Worm (Caenorhabditis elegans): ENCODE data around the gene srw-121.
"Not testable (repeated sequence)": the region's sequence is repeated elsewhere in the genome, so short reads cannot be mapped to it uniquely, and the experiment has no call there.

srw-121 gene

ce11 chrV:2955342-2955741, 36.0 kb downstream of the srw-121 start, which contains the start of gene srh-248:
Gene srh-248 (minus strand): TSS chrV:2955442.
- not testable (repeated sequence) for TF ChIP-seq nfya-1 (tag; optimal IDR thresholded peaks at IDR 0.05; ENCODE audit: insufficient read depth); lin-39 (tag; optimal IDR thresholded peaks at IDR 0.05); fkh-2 (tag; optimal IDR thresholded peaks at IDR 0.05)

- TF ChIP-seq R02D3.7, nhr-25, elt-2 (tag; optimal IDR thresholded peaks at IDR 0.05): not testable (repeated sequence)
Observed at ce11 chrV:2952102-2952501, 39.3 kb downstream of the srw-121 start, which contains the start of gene srw-122. Gene srw-122 (minus strand): TSS chrV:2952202.

- TF ChIP-seq nfya-1 (tag; optimal IDR thresholded peaks at IDR 0.05; ENCODE audit: insufficient read depth) (no peak), elt-2 (tag; optimal IDR thresholded peaks at IDR 0.05) (no peak), elt-1 (tag; optimal IDR thresholded peaks at IDR 0.05) (no peak)
Observed at ce11 chrV:2945602-2946001, 45.8 kb downstream of the srw-121 start, which contains the start of gene srh-87. Gene srh-87 (minus strand): TSS chrV:2945702.

- no peak for TF ChIP-seq ztf-4 (tag; optimal IDR thresholded peaks at IDR 0.05)
- no peak for TF ChIP-seq lin-15B (tag; optimal IDR thresholded peaks at IDR 0.05)
- no peak for TF ChIP-seq daf-12 (tag; optimal IDR thresholded peaks at IDR 0.05)
- TF ChIP-seq ceh-16 (tag; optimal IDR thresholded peaks at IDR 0.05) = no peak
- no peak for TF ChIP-seq mml-1 (tag; optimal IDR thresholded peaks at IDR 0.05)
- TF ChIP-seq nhr-237 (tag; optimal IDR thresholded peaks at IDR 0.05) = no peak
- TF ChIP-seq nhr-43 (tag; optimal IDR thresholded peaks at IDR 0.05; ENCODE audit: poor library complexity, severe bottlenecking) = no peak
- TF ChIP-seq fkh-2 (tag; optimal IDR thresholded peaks at IDR 0.05) = no peak
Observed at ce11 chrV:2943859-2944258, 47.5 kb downstream of the srw-121 start, which contains the start of gene srw-137. Gene srw-137 (minus strand): TSS chrV:2943959.

ce11 chrV:2942247-2942646, 49.1 kb downstream of the srw-121 start:
- TF ChIP-seq egl-27 (tag; optimal IDR thresholded peaks at IDR 0.05) = no peak

- TF ChIP-seq lin-15B (tag; optimal IDR thresholded peaks at IDR 0.05) = no peak
Observed at ce11 chrV:2941405-2941804, 50.0 kb downstream of the srw-121 start, which contains the start of gene srw-143. Gene srw-143 (minus strand): TSS chrV:2941505.

All from whole organism, L3 larva.